Worm (Caenorhabditis elegans) whole organism, midembryonic: ENCODE results near the gene C42D4.3.
A peak's percentile ranks its signal among the peaks of the same experiment; 100 is the strongest.

Experiments used
- T22C8.4 ChIP-seq: fragments of 200-800 bp; sonication (Bioruptor generic); IDR thresholded peaks from 2 replicates; pipeline ENCODE4 v1.3.6; 2022; ENCODE audit warnings: missing genetic modification characterization, missing compliant biosample characterization
- cog-1 ChIP-seq: sonication (generic microtip); optimal IDR thresholded peaks from 2 replicates; lab custom pipeline; 2016; ENCODE audit warnings: missing genetic modification characterization, missing compliant biosample characterization
- flt-1 ChIP-seq: fragments of 200-800 bp; sonication (Bioruptor generic); IDR thresholded peaks from 2 replicates; pipeline ENCODE4 v1.3.6; 2022; ENCODE audit warnings: missing genetic modification characterization, missing compliant biosample characterization
- klf-2 ChIP-seq: fragments of 200-800 bp; sonication (Bioruptor generic); conservative IDR thresholded peaks from 2 replicates; pipeline ENCODE4 v1.3.6; 2022; ENCODE audit warnings: missing genetic modification reagents, missing genetic modification characterization, missing compliant biosample characterization
- med-1 ChIP-seq: sonication (generic microtip); optimal IDR thresholded peaks from 2 replicates; lab custom pipeline; 2017; ENCODE audit warnings: missing genetic modification characterization, mild to moderate bottlenecking, missing compliant biosample characterization, antibody characterized with exemption, missing genetic modification reagents; ENCODE audit not compliant: insufficient read depth
- ref-1 ChIP-seq: fragments of 200-800 bp; sonication (Bioruptor generic); conservative IDR thresholded peaks from 2 replicates; pipeline ENCODE4 v1.3.6; 2022; ENCODE audit warnings: missing genetic modification reagents, missing genetic modification characterization, missing compliant biosample characterization
- tab-1 ChIP-seq: fragments of 200-800 bp; sonication (Bioruptor generic); IDR thresholded peaks from 2 replicates; pipeline ENCODE4 v1.3.6; 2022; ENCODE audit warnings: missing genetic modification characterization, missing compliant biosample characterization
- ztf-23 ChIP-seq: fragments of 200-800 bp; sonication (Bioruptor generic); IDR thresholded peaks from 2 replicates; pipeline ENCODE4 v1.3.6; 2022; ENCODE audit warnings: missing genetic modification reagents, missing genetic modification characterization, missing compliant biosample characterization
- ztf-29 ChIP-seq: fragments of 200-800 bp; sonication (Bioruptor generic); IDR thresholded peaks from 2 replicates; pipeline ENCODE4 v1.3.6; 2022; ENCODE audit warnings: missing genetic modification reagents, missing genetic modification characterization, missing compliant biosample characterization

The C42D4.3 gene

DNA sequence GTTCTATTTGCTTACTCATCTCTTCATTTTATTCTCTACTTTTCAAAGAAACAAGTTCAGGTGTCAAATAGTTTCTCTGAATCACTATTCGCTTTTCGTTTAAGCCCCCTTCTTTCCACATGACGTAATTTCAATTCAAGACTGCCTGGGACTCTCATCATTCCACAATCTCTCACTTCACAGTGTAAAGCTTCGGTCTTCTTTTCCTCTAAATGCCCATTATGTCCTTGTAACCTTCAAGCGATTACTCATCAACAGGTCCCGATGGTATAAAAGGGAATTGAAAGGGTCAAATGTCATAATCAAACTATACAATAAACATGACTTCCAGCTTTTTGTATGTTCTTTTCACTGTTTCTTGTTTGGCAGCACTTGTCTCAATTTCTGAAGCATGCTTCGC lies at the start of gene C42D4.3:
Gene C42D4.3, plus strand, starts transcription at position 298 of the 400 bp plus-strand sequence.
- TF ChIP-seq med-1 (GFP tag; lab: Kevin White, UChicago) (no peak), tab-1 (no peak), flt-1 (GFP tag; lab: Robert Waterston, UW) (no peak), klf-2 (GFP tag; lab: Robert Waterston, UW) (no peak), cog-1 (tag; lab: Kevin White, UChicago) (no peak), ref-1 (no peak), ztf-29 (no peak), ztf-23 (GFP tag; lab: Robert Waterston, UW) (no peak), T22C8.4 (GFP tag; lab: Robert Waterston, UW) (no peak)

DNA sequence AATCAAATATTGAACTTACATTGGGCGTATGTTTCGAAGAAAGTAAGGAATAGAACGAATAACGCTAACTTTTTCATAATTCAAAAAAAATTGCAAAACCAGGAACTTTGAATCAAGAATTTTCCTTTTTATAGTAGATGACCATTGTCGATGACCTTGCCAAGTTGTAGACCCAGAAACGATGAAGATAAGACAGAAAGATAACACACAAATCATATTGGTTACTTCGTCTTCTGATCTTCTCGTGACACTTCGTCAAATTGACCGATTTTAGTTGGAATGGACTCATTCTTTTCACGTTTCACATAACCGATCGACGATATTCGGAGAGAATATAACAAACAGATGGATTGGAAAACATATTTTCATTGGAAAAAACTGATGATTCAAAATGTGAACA lies 47.3 kb upstream of the C42D4.3 start, which contains the start of gene grsp-3:
Gene grsp-3, minus strand, starts transcription at position 149 of the 400 bp plus-strand sequence.
- TF ChIP-seq klf-2 (GFP tag; lab: Robert Waterston, UW): no peak
- TF ChIP-seq T22C8.4 (GFP tag; lab: Robert Waterston, UW): no peak
- no peak for TF ChIP-seq cog-1 (tag; lab: Kevin White, UChicago)
- no peak for TF ChIP-seq ztf-23 (GFP tag; lab: Robert Waterston, UW)
- TF ChIP-seq ztf-29: no peak
- no peak for TF ChIP-seq med-1 (GFP tag; lab: Kevin White, UChicago)
- TF ChIP-seq ref-1: no peak
- TF ChIP-seq flt-1 (GFP tag; lab: Robert Waterston, UW): no peak
- no peak for TF ChIP-seq tab-1

DNA sequence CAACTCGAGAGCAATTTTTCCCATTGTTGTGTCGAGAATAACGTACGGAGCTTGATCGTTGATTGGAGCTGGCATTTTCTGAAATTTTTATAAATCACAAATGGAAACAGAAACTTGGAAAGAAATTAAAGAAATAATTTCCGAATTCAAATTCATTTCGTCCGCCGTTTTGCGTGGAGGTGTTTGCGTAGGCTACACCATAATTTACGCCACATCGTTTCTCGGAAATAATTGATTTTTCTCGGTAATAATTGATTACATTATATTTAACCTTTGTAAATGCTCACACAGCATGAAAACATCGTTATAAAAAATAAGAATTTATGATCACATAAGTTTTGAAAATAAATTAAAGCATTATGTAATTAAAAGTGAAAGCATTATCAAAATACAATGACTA lies 45.9 kb upstream of the C42D4.3 start, which contains the start of gene cyn-12:
Gene cyn-12, minus strand, starts transcription at position 78 of the 400 bp plus-strand sequence.
- TF ChIP-seq ztf-29: no peak
- no peak for TF ChIP-seq klf-2 (GFP tag; lab: Robert Waterston, UW)
- TF ChIP-seq T22C8.4 (GFP tag; lab: Robert Waterston, UW): peak; percentile 42; the same call in 1 of the 2 replicates
- TF ChIP-seq ref-1: no peak

DNA sequence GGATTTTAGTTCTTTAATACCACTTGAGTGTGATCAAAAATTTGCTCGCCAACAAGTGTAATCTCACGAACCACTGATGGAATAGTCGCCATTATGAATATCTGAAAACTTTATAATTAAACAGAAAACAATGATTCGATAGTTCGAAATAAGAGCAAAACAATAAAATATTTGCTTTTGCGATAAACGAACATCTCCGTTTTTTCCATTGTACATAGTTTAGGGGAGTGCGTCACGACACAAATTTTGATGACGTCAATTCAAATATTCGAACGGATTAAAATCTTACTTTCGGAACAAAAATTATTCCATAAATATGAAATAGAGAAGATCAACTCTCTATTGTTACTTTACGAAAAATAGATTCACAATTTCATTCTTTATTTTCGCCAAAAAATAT lies 45.1 kb upstream of the C42D4.3 start, which contains the start of gene mutd-1:
Gene mutd-1, minus strand, starts transcription at position 101 of the 400 bp plus-strand sequence.
- TF ChIP-seq ref-1 (no peak), ztf-29 (no peak), tab-1 (no peak), flt-1 (GFP tag; lab: Robert Waterston, UW) (no peak), cog-1 (tag; lab: Kevin White, UChicago) (no peak), klf-2 (GFP tag; lab: Robert Waterston, UW) (no peak), med-1 (GFP tag; lab: Kevin White, UChicago) (no peak), T22C8.4 (GFP tag; lab: Robert Waterston, UW) (no peak), ztf-23 (GFP tag; lab: Robert Waterston, UW) (no peak)

DNA sequence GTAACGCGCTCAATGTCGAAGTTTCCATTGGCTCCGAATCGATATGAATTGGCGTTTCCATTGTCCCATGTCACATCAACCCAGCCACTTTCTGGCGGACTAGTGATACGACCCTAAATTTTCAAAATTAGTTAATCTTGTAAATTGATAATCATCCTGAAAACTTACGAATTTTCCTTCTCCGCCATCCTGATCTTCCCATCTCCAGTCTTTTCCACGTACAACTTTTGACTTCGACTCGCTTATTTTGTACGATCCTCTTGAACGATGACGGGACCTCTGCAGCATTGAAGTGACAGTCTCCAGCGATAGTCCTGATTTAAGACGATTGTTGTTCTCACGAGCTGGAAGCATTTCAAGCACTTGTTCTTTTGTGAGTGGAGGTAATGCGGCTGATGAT lies 39.9 kb upstream of the C42D4.3 start:
- TF ChIP-seq ztf-23 (GFP tag; lab: Robert Waterston, UW) (no peak), cog-1 (tag; lab: Kevin White, UChicago) (no peak), tab-1 (no peak), ztf-29 (no peak), med-1 (GFP tag; lab: Kevin White, UChicago) (no peak), klf-2 (GFP tag; lab: Robert Waterston, UW) (no peak), ref-1 (no peak), T22C8.4 (GFP tag; lab: Robert Waterston, UW) (no peak), flt-1 (GFP tag; lab: Robert Waterston, UW) (no peak)

DNA sequence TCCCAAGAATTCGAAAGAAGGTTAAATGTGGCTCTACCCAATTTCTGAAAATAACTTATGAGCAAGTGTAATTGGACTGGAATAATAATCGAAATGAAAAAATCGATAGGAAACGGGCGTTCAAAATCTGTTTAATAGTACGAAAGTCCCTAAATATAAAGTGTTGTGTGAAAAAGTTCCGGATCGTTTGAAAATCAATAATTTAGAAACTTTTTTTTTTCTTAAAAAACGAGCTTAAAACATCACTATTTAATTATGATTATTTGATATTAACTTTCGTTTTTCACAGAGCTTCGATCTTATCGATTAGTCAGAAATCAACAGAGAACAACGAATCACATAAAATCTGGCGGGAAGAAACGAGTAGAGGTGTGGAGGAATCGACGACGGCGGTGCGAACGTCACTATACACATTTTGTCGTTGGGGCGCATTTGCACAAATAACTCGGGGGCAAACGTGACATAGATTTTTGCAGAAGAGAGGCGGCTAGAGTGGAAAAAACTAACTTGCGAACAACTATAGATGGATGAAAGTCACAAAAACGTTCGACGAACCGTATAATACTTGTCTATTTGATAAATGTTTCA lies 34.3 kb upstream of the C42D4.3 start, which contains the start of gene hecd-1:
Gene hecd-1, minus strand, starts transcription at position 51 of the 588 bp plus-strand sequence.
- no peak for TF ChIP-seq flt-1 (GFP tag; lab: Robert Waterston, UW)
- TF ChIP-seq cog-1 (tag; lab: Kevin White, UChicago): no peak
- no peak for TF ChIP-seq med-1 (GFP tag; lab: Kevin White, UChicago)

DNA sequence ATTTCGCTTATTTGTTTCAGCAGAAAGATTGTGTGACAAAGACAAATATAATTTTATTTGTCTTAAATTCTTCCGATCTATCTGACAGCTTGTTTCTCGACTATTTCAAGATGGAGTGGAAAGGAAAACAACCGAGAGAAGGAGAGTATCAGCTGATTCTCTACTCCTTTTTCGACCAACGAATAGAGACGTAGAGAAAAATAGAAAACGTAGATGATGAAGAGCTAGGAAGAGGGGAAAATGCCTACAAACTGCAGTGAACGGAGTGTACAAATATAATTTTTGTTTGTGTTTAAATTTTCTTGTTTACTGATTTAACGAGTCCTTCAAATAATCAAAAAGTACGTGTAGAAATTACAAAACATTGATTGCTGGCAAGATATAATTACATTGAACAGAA lies 31.3 kb upstream of the C42D4.3 start:
- no peak for TF ChIP-seq med-1 (GFP tag; lab: Kevin White, UChicago)
- TF ChIP-seq ref-1: no peak
- no peak for TF ChIP-seq ztf-23 (GFP tag; lab: Robert Waterston, UW)
- no peak for TF ChIP-seq klf-2 (GFP tag; lab: Robert Waterston, UW)
- no peak for TF ChIP-seq cog-1 (tag; lab: Kevin White, UChicago)
- TF ChIP-seq flt-1 (GFP tag; lab: Robert Waterston, UW): no peak
- no peak for TF ChIP-seq ztf-29
- no peak for TF ChIP-seq tab-1
- no peak for TF ChIP-seq T22C8.4 (GFP tag; lab: Robert Waterston, UW)

DNA sequence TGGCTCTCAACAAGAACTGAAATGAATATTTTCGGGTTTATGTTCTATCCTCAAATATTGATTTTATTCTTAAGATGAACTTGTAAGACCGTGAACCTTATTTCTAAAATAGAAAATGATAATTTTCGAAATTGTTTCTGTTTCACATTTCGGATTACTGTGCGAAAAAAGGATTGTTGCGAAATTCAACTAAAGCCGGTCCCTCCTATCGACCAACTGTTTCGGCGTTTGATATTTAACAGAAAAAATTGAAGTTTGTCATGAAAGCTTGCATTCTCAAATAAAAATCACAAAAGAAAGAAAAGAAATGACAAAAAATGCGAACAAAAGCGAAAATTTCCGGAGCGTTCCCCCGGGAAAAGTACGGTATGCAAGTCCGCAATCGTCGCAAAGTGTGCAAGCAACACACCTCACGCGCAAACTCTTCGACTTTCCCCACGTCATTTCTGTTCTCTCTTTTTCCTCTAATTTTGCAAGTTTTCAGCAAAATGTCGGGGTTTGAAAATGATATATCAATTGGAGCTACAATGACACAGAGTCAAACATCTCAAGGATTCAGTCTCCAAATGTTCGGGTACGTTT lies 29.9 kb upstream of the C42D4.3 start, which contains the start of gene C34D4.4:
Gene C34D4.4, plus strand, starts transcription at position 342 of the 582 bp plus-strand sequence.
- no peak for TF ChIP-seq klf-2 (GFP tag; lab: Robert Waterston, UW)
- TF ChIP-seq flt-1 (GFP tag; lab: Robert Waterston, UW): no peak
- TF ChIP-seq med-1 (GFP tag; lab: Kevin White, UChicago): no peak
- TF ChIP-seq tab-1: no peak
- no peak for TF ChIP-seq T22C8.4 (GFP tag; lab: Robert Waterston, UW)
- no peak for TF ChIP-seq ref-1
- no peak for TF ChIP-seq ztf-23 (GFP tag; lab: Robert Waterston, UW)
- TF ChIP-seq ztf-29: no peak
- no peak for TF ChIP-seq cog-1 (tag; lab: Kevin White, UChicago)

DNA sequence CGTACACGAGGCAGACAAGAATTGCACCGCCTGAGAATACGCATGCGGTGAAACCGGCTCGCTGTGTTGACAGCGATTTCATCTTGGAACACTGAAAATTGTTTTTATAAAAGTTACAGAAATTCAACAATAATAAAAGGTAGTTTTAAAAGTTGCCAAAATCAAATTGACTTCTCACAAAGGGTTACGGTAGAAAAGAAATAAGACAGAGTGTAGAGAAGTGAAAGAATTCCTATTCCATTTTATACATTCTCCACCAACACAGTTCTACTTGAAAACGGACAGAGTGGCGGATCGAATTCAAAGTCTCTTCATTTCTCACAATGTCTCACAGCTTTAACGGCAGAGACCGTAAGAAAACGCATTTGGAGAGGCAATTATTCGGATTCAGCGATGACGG lies 26.6 kb upstream of the C42D4.3 start, which contains the start of gene col-113:
Gene col-113, minus strand, starts transcription at position 101 of the 400 bp plus-strand sequence.
- no peak for TF ChIP-seq klf-2 (GFP tag; lab: Robert Waterston, UW)
- no peak for TF ChIP-seq ref-1
